Fruit fly (Drosophila melanogaster) whole organism, adult: ENCODE data around the gene CG6479.

ENCODE experiments used
- CG11617 ChIP-seq: fragments of 200-800 bp; sonication (Bioruptor generic); optimal IDR thresholded peaks from 2 replicates; lab custom pipeline; 2017; ENCODE audit warnings: mild to moderate bottlenecking, missing biosample characterization, missing genetic modification reagents, missing genetic modification characterization
- CG12768 ChIP-seq: fragments of 200-800 bp; sonication (Bioruptor generic); optimal IDR thresholded peaks from 2 replicates; lab custom pipeline; 2017; ENCODE audit warnings: missing biosample characterization, missing genetic modification characterization, mild to moderate bottlenecking, moderate library complexity, missing genetic modification reagents
- CG14711 ChIP-seq: fragments of 200-800 bp; sonication (Bioruptor generic); optimal IDR thresholded peaks from 2 replicates; lab custom pipeline; 2018; ENCODE audit warnings: missing biosample characterization, mild to moderate bottlenecking, missing genetic modification characterization, moderate library complexity
- CG1620 ChIP-seq: fragments of 200-800 bp; sonication (Bioruptor generic); optimal IDR thresholded peaks from 2 replicates; lab custom pipeline; 2016; ENCODE audit warnings: missing biosample characterization, missing genetic modification characterization
- CG33017 ChIP-seq: fragments of 200-800 bp; sonication (Bioruptor generic); optimal IDR thresholded peaks from 2 replicates; lab custom pipeline; 2018; ENCODE audit warnings: missing biosample characterization, mild to moderate bottlenecking, missing genetic modification characterization, moderate library complexity
- CG5204 ChIP-seq: fragments of 200-800 bp; sonication (Bioruptor generic); optimal IDR thresholded peaks from 2 replicates; lab custom pipeline; 2016; ENCODE audit warnings: missing biosample characterization, missing genetic modification characterization
- CG7045 ChIP-seq: fragments of 200-800 bp; sonication (Bioruptor generic); optimal IDR thresholded peaks from 2 replicates; lab custom pipeline; 2017; ENCODE audit warnings: missing biosample characterization, mild to moderate bottlenecking, missing genetic modification characterization
- CG7101 ChIP-seq: fragments of 200-800 bp; sonication (Bioruptor generic); optimal IDR thresholded peaks from 2 replicates; lab custom pipeline; 2018; ENCODE audit warnings: missing biosample characterization, mild to moderate bottlenecking, missing genetic modification characterization, moderate library complexity
- Clk ChIP-seq: fragments of 200-800 bp; sonication (Bioruptor generic); optimal IDR thresholded peaks from 2 replicates; lab custom pipeline; 2017; ENCODE audit warnings: missing biosample characterization, missing genetic modification characterization
- Crg-1 ChIP-seq: fragments of 200-800 bp; sonication (Bioruptor generic); optimal IDR thresholded peaks from 2 replicates; lab custom pipeline; 2016; ENCODE audit warnings: missing biosample characterization, missing genetic modification characterization
- Hr96 ChIP-seq: fragments of 200-800 bp; sonication (Bioruptor generic); optimal IDR thresholded peaks from 2 replicates; lab custom pipeline; 2016; ENCODE audit warnings: missing biosample characterization, missing genetic modification characterization
- Mnt ChIP-seq: fragments of 200-800 bp; sonication (Bioruptor generic); optimal IDR thresholded peaks from 2 replicates; lab custom pipeline; 2016; ENCODE audit warnings: missing biosample characterization, mild to moderate bottlenecking, missing genetic modification characterization
- bab1 ChIP-seq: fragments of 200-800 bp; sonication (Bioruptor generic); optimal IDR thresholded peaks from 3 replicates; lab custom pipeline; 2019; ENCODE audit warnings: missing biosample characterization, mild to moderate bottlenecking, missing genetic modification characterization, moderate library complexity
- cic ChIP-seq: fragments of 200-800 bp; sonication (Bioruptor generic); optimal IDR thresholded peaks from 2 replicates; lab custom pipeline; 2017; ENCODE audit warnings: missing biosample characterization, mild to moderate bottlenecking, missing genetic modification characterization, moderate library complexity
- cnc ChIP-seq, 2 experiments: fragments of >200 bp; optimal IDR thresholded peaks; 2 replicates each; lab custom pipeline; 2017
- kay ChIP-seq: fragments of 200-800 bp; sonication (Bioruptor generic); peaks from one replicate; lab custom pipeline; 2016; ENCODE audit warnings: missing biosample characterization, missing genetic modification characterization, borderline replicate concordance
- ovo ChIP-seq: fragments of 200-800 bp; sonication (Bioruptor generic); optimal IDR thresholded peaks from 2 replicates; lab custom pipeline; 2016; ENCODE audit warnings: missing biosample characterization, missing genetic modification characterization
- pad ChIP-seq: fragments of 200-800 bp; sonication (Bioruptor generic); optimal IDR thresholded peaks from 3 replicates; lab custom pipeline; 2017; ENCODE audit warnings: missing biosample characterization, missing genetic modification characterization, mild to moderate bottlenecking, moderate library complexity, missing genetic modification reagents
- tj ChIP-seq: fragments of 200-800 bp; sonication (Bioruptor generic); optimal IDR thresholded peaks from 3 replicates; lab custom pipeline; 2017; ENCODE audit warnings: missing biosample characterization, mild to moderate bottlenecking, missing genetic modification characterization, moderate library complexity
- toe ChIP-seq: fragments of 200-800 bp; sonication (Bioruptor generic); optimal IDR thresholded peaks from 2 replicates; lab custom pipeline; 2016; ENCODE audit warnings: missing biosample characterization, missing genetic modification characterization

CG6479 gene

DNA sequence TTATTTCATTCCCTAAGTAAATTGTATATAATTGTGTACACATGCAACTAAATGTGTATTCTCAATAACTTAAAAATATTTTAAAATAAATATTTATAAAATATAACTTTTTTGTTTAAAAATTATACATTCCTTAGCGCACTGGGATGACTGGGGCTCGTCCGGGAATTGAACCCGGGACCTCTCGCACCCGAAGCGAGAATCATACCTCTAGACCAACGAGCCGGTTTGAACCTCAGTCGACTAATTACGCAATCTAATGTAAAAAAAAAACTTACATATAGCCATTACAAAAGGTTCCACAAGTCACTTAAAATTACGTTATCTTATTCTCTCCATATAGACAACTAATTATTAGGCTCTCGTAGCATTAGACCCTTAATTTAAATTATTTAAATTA is 694 bp upstream of the CG6479 start:
- TF ChIP-seq CG5204 (GFP tag; lab: Kevin White, UChicago), result no peak
- no peak for TF ChIP-seq Clk (GFP tag; lab: Kevin White, UChicago)
- TF ChIP-seq CG33017 (tag; lab: Kevin White, UChicago), result no peak
- no peak for TF ChIP-seq Crg-1 (GFP tag; lab: Kevin White, UChicago)

DNA sequence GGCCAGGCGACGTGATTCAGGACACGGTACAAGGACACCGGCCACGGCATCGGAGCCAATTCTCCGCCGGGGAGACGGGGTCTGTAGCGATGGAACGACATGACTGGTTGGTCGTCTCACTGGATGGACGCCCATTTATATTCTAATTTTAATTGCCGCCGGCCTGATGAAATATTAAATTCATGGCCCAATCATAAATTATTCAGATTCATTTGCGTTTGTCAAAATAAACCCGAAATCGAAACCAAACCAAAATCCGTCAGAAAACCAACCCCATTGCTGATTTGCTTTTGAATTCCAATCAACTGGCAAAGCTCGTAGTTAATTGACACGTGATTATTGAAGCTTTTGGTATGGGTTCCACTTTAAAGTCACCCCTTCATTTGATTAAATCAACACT is 10.0 kb downstream of the CG6479 start, which contains the start of gene Or74a:
TSS of gene Or74a (minus strand) at position 101 of the 400 bp plus-strand sequence.
- TF ChIP-seq CG7101, result no peak
- TF ChIP-seq CG1620 (GFP tag; lab: Kevin White, UChicago), result no peak
- TF ChIP-seq Hr96 (GFP tag; lab: Kevin White, UChicago), result no peak
- TF ChIP-seq kay (GFP tag; lab: Kevin White, UChicago), result no peak
- no peak for TF ChIP-seq Mnt (GFP tag; lab: Kevin White, UChicago)
- TF ChIP-seq bab1 (GFP tag; lab: Kevin White, UChicago), result no peak
- no peak for TF ChIP-seq Clk (GFP tag; lab: Kevin White, UChicago)
- no peak for TF ChIP-seq CG12768 (GFP tag; lab: Kevin White, UChicago)
- no peak for TF ChIP-seq ovo
- no peak for TF ChIP-seq CG7045 (GFP tag; lab: Kevin White, UChicago)
- TF ChIP-seq Crg-1 (GFP tag; lab: Kevin White, UChicago), result no peak
- TF ChIP-seq CG5204 (GFP tag; lab: Kevin White, UChicago), result no peak
- no peak for TF ChIP-seq toe (GFP tag; lab: Kevin White, UChicago)
- no peak for TF ChIP-seq pad (GFP tag; lab: Kevin White, UChicago)
- TF ChIP-seq cnc (optimal IDR thresholded peaks at IDR 0.05; lab: Kevin White, UChicago), result no peak
- TF ChIP-seq CG14711 (tag; lab: Kevin White, UChicago), result no peak
- TF ChIP-seq tj (GFP tag; lab: Kevin White, UChicago), result no peak
- no peak for TF ChIP-seq CG33017 (tag; lab: Kevin White, UChicago)
- TF ChIP-seq cic, result no peak

DNA sequence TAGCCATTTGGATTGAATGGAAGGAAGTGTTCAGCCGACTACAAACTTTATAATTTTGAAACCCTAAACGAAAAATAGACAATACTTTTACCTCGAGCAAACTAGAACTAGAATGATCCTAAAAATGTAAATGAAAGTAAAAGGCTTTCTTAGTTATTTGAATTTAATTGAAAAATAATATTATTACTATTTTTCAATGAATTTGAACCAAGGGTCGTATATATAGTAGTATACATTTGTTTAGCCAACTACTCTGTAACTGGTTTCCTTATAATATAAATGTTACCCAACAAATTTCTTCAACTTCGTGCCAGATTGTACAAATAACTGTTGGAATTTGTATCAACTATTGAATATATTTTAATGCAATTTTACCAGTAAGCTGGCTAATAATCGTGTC is 13.6 kb downstream of the CG6479 start, which contains the start of gene CG13725:
TSS of gene CG13725 (minus strand) at position 101 of the 400 bp plus-strand sequence.
- TF ChIP-seq Hr96 (GFP tag; lab: Kevin White, UChicago) (no peak), pad (GFP tag; lab: Kevin White, UChicago) (no peak), tj (GFP tag; lab: Kevin White, UChicago) (no peak), CG11617 (no peak)

DNA sequence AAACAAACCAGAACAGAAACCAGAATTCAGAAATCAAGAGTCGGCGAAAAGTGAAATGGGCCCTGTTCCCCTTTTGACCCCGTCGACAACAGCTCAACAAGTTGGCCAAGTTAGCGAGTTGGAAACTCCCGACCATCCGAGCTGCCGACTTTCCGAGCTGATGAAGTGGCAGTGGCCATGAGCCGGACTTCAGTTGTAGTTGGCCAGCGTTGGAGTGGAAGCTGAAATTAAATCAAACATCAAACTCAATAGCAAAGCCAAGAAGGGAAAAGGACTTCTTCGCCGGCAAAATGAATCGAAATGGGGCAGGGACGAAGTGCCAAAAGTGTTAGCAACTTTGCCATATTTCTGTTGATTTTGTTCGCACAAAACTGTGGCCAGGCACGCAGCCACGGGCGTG is 16.5 kb downstream of the CG6479 start, which contains the start of gene CG13724:
TSS of gene CG13724 (plus strand) at position 301 of the 400 bp plus-strand sequence.
- TF ChIP-seq CG11617, result no peak
- TF ChIP-seq CG7101, result no peak
- TF ChIP-seq toe (GFP tag; lab: Kevin White, UChicago), result no peak
- no peak for TF ChIP-seq Crg-1 (GFP tag; lab: Kevin White, UChicago)
- TF ChIP-seq CG7045 (GFP tag; lab: Kevin White, UChicago), result no peak
- no peak for TF ChIP-seq cic
- no peak for TF ChIP-seq CG14711 (tag; lab: Kevin White, UChicago)
- TF ChIP-seq ovo, result no peak
- TF ChIP-seq tj (GFP tag; lab: Kevin White, UChicago), result no peak
- TF ChIP-seq CG5204 (GFP tag; lab: Kevin White, UChicago), result no peak
- no peak for TF ChIP-seq Hr96 (GFP tag; lab: Kevin White, UChicago)
- no peak for TF ChIP-seq CG12768 (GFP tag; lab: Kevin White, UChicago)
- no peak for TF ChIP-seq Mnt (GFP tag; lab: Kevin White, UChicago)
- TF ChIP-seq kay (GFP tag; lab: Kevin White, UChicago), result no peak
- no peak for TF ChIP-seq CG1620 (GFP tag; lab: Kevin White, UChicago)
- no peak for TF ChIP-seq cnc (optimal IDR thresholded peaks at IDR 0.05; lab: Kevin White, UChicago)
- no peak for TF ChIP-seq pad (GFP tag; lab: Kevin White, UChicago)

DNA sequence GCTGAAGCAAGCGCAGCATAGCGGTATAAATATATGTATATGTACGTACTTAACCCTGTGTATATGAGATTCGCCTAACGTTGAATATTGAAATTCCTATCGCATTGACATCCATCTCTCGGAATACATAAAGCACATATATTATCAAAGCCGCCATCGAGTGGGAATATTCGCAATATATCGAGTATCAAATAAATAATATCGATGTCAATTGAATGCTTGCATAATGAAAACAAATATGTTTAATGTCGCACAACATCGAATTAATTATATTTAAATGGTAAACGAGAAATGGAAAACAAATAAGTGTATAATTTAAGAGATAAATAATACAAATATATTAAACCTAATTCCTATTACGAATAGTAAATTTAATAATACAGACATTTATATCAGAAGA is 18.4 kb downstream of the CG6479 start, which contains the start of gene ND-24L:
TSS of gene ND-24L (minus strand) at position 101 of the 400 bp plus-strand sequence.
- TF ChIP-seq cnc (optimal IDR thresholded peaks at IDR 0.05; lab: Kevin White, UChicago) (no peak), pad (GFP tag; lab: Kevin White, UChicago) (no peak), CG7101 (no peak)

DNA sequence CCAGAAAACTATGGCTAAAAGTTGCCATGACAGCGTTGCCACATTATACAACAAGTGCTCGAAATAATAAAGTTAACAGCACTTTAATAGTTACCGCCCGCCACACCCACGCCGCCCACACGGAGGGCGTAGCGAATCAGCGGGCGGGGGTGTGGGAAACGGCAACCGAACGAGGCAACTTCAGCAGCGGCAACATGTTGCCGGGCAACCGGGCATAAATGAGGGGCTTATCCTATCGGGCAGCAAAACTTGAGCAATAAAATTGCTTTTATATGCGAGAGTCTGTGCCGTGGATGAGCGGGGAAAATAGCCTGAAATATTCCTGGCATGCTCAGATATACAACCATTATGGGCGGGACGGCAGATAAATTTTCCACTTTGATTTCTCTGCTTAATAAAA is 22.8 kb downstream of the CG6479 start:
- no peak for TF ChIP-seq CG7045 (GFP tag; lab: Kevin White, UChicago)
- TF ChIP-seq CG14711 (tag; lab: Kevin White, UChicago), result no peak
- TF ChIP-seq CG1620 (GFP tag; lab: Kevin White, UChicago), result no peak
- TF ChIP-seq tj (GFP tag; lab: Kevin White, UChicago), result no peak
- TF ChIP-seq CG7101, result no peak
- no peak for TF ChIP-seq CG5204 (GFP tag; lab: Kevin White, UChicago)
- TF ChIP-seq bab1 (GFP tag; lab: Kevin White, UChicago), result no peak
- TF ChIP-seq kay (GFP tag; lab: Kevin White, UChicago), result no peak

DNA sequence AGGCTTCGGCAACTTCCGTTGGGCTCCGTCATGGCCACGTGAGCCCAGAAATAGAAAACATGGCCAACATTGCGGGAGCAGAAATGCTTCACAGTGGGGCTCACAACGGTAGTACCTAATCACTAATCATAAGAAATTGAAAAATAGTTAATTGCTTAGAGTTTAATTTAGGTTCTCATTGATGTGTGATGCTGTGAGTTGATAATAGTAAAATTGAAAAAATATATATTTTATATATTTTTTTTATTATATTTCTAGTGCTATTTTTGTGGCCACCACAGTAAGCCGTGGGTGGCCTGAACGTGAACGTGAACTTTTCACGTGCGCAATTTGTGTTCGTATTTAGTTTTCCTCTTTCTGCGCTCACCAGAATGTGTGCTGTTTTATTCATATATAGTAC is 28.6 kb downstream of the CG6479 start:
- TF ChIP-seq Clk (GFP tag; lab: Kevin White, UChicago) (no peak), CG5204 (GFP tag; lab: Kevin White, UChicago) (no peak), CG11617 (no peak), cnc (optimal IDR thresholded peaks at IDR 0.05; lab: Kevin White, UChicago) (no peak), kay (GFP tag; lab: Kevin White, UChicago) (no peak), CG33017 (tag; lab: Kevin White, UChicago) (no peak), Hr96 (GFP tag; lab: Kevin White, UChicago) (no peak), toe (GFP tag; lab: Kevin White, UChicago) (no peak)
